Fruit fly (Drosophila melanogaster) whole organism, embryonic: ENCODE results near the gene Ythdf.

Source experiments
- Asciz ChIP-seq: fragments of 200-800 bp; sonication (Bioruptor generic); optimal IDR thresholded peaks from 2 replicates; lab custom pipeline; 2017; ENCODE audit warnings: missing biosample characterization, mild to moderate bottlenecking, missing genetic modification characterization, missing genetic modification reagents
- CG10431 ChIP-seq: fragments of 200-800 bp; sonication (Bioruptor generic); optimal IDR thresholded peaks from 3 replicates; lab custom pipeline; 2018; ENCODE audit warnings: missing biosample characterization, mild to moderate bottlenecking, missing genetic modification characterization
- CG11723 ChIP-seq: fragments of 200-800 bp; sonication (Bioruptor generic); optimal IDR thresholded peaks from 2 replicates; lab custom pipeline; 2017; ENCODE audit warnings: missing biosample characterization, mild to moderate bottlenecking, missing genetic modification characterization
- CG12071 ChIP-seq: fragments of 200-800 bp; sonication (Bioruptor generic); optimal IDR thresholded peaks from 3 replicates; lab custom pipeline; 2018; ENCODE audit warnings: missing biosample characterization, mild to moderate bottlenecking, missing genetic modification characterization
- CG13424 ChIP-seq: fragments of 200-800 bp; sonication (Bioruptor generic); optimal IDR thresholded peaks from 2 replicates; lab custom pipeline; 2019; ENCODE audit warnings: missing biosample characterization, mild to moderate bottlenecking, missing genetic modification characterization, moderate library complexity
- CG13894 ChIP-seq: fragments of 200-800 bp; sonication (Bioruptor generic); optimal IDR thresholded peaks from 3 replicates; lab custom pipeline; 2018; ENCODE audit warnings: missing biosample characterization, mild to moderate bottlenecking, missing genetic modification characterization, moderate library complexity
- CG1603 ChIP-seq: fragments of 200-800 bp; sonication (Bioruptor generic); optimal IDR thresholded peaks from 2 replicates; lab custom pipeline; 2019; ENCODE audit warnings: missing biosample characterization, mild to moderate bottlenecking, missing genetic modification characterization, moderate library complexity
- CG16813 ChIP-seq: fragments of 200-800 bp; sonication (Bioruptor generic); IDR thresholded peaks from 3 replicates; pipeline ENCODE4 v1.3.6; 2022; ENCODE audit warnings: missing biosample characterization, missing genetic modification characterization; ENCODE audit not compliant: partially characterized antibody
- CG17385 ChIP-seq: fragments of 200-800 bp; sonication (Bioruptor generic); optimal IDR thresholded peaks from 3 replicates; lab custom pipeline; 2018; ENCODE audit warnings: missing biosample characterization, mild to moderate bottlenecking, missing genetic modification characterization
- CG17829 ChIP-seq: fragments of 200-800 bp; optimal IDR thresholded peaks from 2 replicates; lab custom pipeline; 2019; ENCODE audit warnings: missing biosample characterization, mild to moderate bottlenecking, missing genetic modification characterization, moderate library complexity
- CG30431 ChIP-seq: fragments of 200-800 bp; sonication (Bioruptor generic); optimal IDR thresholded peaks from 2 replicates; lab custom pipeline; 2017; ENCODE audit warnings: missing biosample characterization, missing genetic modification characterization
- CG32532 ChIP-seq: fragments of 200-800 bp; sonication (Bioruptor generic); IDR thresholded peaks from 2 replicates; pipeline ENCODE4 v1.3.6; 2022; ENCODE audit warnings: missing biosample characterization, missing genetic modification characterization
- CG34376 ChIP-seq: fragments of 200-800 bp; sonication (Bioruptor generic); optimal IDR thresholded peaks from 2 replicates; lab custom pipeline; 2018; ENCODE audit warnings: missing biosample characterization, mild to moderate bottlenecking, missing genetic modification characterization
- CG3847 ChIP-seq: fragments of 200-800 bp; sonication (Bioruptor generic); IDR thresholded peaks from 2 replicates; pipeline ENCODE4 v1.3.6; 2022; ENCODE audit warnings: missing biosample characterization, missing genetic modification characterization
- CG4617 ChIP-seq: fragments of 200-800 bp; sonication (Bioruptor generic); optimal IDR thresholded peaks from 3 replicates; lab custom pipeline; 2016; ENCODE audit warnings: missing biosample characterization, missing genetic modification characterization, borderline replicate concordance
- CG4707 ChIP-seq: fragments of 200-800 bp; sonication (Bioruptor generic); optimal IDR thresholded peaks from 2 replicates; lab custom pipeline; 2018; ENCODE audit warnings: missing biosample characterization, mild to moderate bottlenecking, missing genetic modification characterization, moderate library complexity
- CG4854 ChIP-seq: fragments of 200-800 bp; sonication (Bioruptor generic); optimal IDR thresholded peaks from 2 replicates; lab custom pipeline; 2016; ENCODE audit warnings: missing biosample characterization, missing genetic modification characterization, inconsistent platforms
- CG8924 ChIP-seq: fragments of 200-800 bp; optimal IDR thresholded peaks from 3 replicates; lab custom pipeline; 2019; ENCODE audit warnings: missing biosample characterization, mild to moderate bottlenecking, missing genetic modification characterization, moderate library complexity
- CG8944 ChIP-seq: fragments of 200-800 bp; sonication (Bioruptor generic); optimal IDR thresholded peaks from 3 replicates; lab custom pipeline; 2016; ENCODE audit warnings: missing biosample characterization, missing genetic modification characterization
- CG9727 ChIP-seq: fragments of 200-800 bp; sonication (Bioruptor generic); optimal IDR thresholded peaks from 3 replicates; lab custom pipeline; 2017; ENCODE audit warnings: missing biosample characterization, mild to moderate bottlenecking, missing genetic modification characterization
- E2f2 ChIP-seq: fragments of 200-800 bp; sonication (Bioruptor generic); IDR thresholded peaks from 2 replicates; pipeline ENCODE4 v1.3.6; 2022; ENCODE audit warnings: missing biosample characterization, missing genetic modification characterization
- Eip74EF ChIP-seq, 2 experiments: fragments of 200-800 bp in 1 of 2; fragments of >200 bp in 1 of 2; sonication (Bioruptor generic) in 1 of 2; optimal IDR thresholded peaks; 2 replicates each; lab custom pipeline; 2017 to 2019; ENCODE audit warnings: missing biosample characterization in 2 of 2, missing genetic modification characterization in 2 of 2, mild to moderate bottlenecking in 1 of 2, moderate library complexity in 1 of 2
- Fer3 ChIP-seq: fragments of 200-800 bp; sonication (Bioruptor generic); optimal IDR thresholded peaks from 2 replicates; lab custom pipeline; 2018; ENCODE audit warnings: missing biosample characterization, mild to moderate bottlenecking, missing genetic modification characterization, moderate library complexity
- Gug ChIP-seq: fragments of 200-800 bp; sonication (Bioruptor generic); IDR thresholded peaks from 4 replicates; pipeline ENCODE4 v1.3.6; 2022; ENCODE audit warnings: missing biosample characterization, missing genetic modification characterization
- Hr3 ChIP-seq: fragments of 200-800 bp; sonication (Bioruptor generic); optimal IDR thresholded peaks from 3 replicates; lab custom pipeline; 2016; ENCODE audit warnings: missing biosample characterization, missing genetic modification characterization
- MTF-1 ChIP-seq: fragments of 200-800 bp; sonication (Bioruptor generic); optimal IDR thresholded peaks from 2 replicates; lab custom pipeline; 2018; ENCODE audit warnings: missing biosample characterization, mild to moderate bottlenecking, missing genetic modification characterization, borderline replicate concordance
- NfI ChIP-seq: fragments of 200-800 bp; sonication (Bioruptor generic); optimal IDR thresholded peaks from 3 replicates; lab custom pipeline; 2018; ENCODE audit warnings: missing biosample characterization, mild to moderate bottlenecking, missing genetic modification characterization, moderate library complexity
- Sox100B ChIP-seq: fragments of 200-800 bp; sonication (Bioruptor generic); optimal IDR thresholded peaks from 3 replicates; lab custom pipeline; 2018; ENCODE audit warnings: missing biosample characterization, mild to moderate bottlenecking, missing genetic modification characterization
- Taf1 ChIP-seq: fragments of 200-800 bp; sonication (Bioruptor generic); IDR thresholded peaks from 2 replicates; pipeline ENCODE4 v1.3.6; 2022; ENCODE audit warnings: missing biosample characterization, missing genetic modification characterization
- YL-1 ChIP-seq: fragments of 200-800 bp; sonication (Bioruptor generic); optimal IDR thresholded peaks from 3 replicates; lab custom pipeline; 2017; ENCODE audit warnings: missing biosample characterization, mild to moderate bottlenecking, missing genetic modification characterization
- bsh ChIP-seq, 2 experiments: fragments of 200-800 bp; sonication (Bioruptor generic); optimal IDR thresholded peaks; 2 replicates each; lab custom pipeline; 2017 to 2018; ENCODE audit warnings: mild to moderate bottlenecking in 2 of 2, missing biosample characterization in 2 of 2, missing genetic modification characterization in 2 of 2, moderate library complexity in 1 of 2
- crc ChIP-seq: fragments of 200-800 bp; sonication (Bioruptor generic); optimal IDR thresholded peaks from 2 replicates; lab custom pipeline; 2016; ENCODE audit warnings: missing biosample characterization, missing genetic modification characterization
- cwo ChIP-seq: fragments of 200-800 bp; sonication (Bioruptor generic); optimal IDR thresholded peaks from 3 replicates; lab custom pipeline; 2017; ENCODE audit warnings: missing biosample characterization, missing genetic modification characterization, mild to moderate bottlenecking, moderate library complexity, missing genetic modification reagents
- fd102C ChIP-seq: fragments of 200-800 bp; sonication (Bioruptor generic); optimal IDR thresholded peaks from 2 replicates; lab custom pipeline; 2018; ENCODE audit warnings: missing biosample characterization, mild to moderate bottlenecking, missing genetic modification characterization, moderate library complexity
- jigr1 ChIP-seq: fragments of 200-800 bp; sonication (Bioruptor generic); IDR thresholded peaks from 3 replicates; pipeline ENCODE4 v1.3.6; 2022; ENCODE audit warnings: missing biosample characterization, missing genetic modification characterization
- jing ChIP-seq: fragments of 200-800 bp; sonication (Bioruptor generic); optimal IDR thresholded peaks from 2 replicates; lab custom pipeline; 2018; ENCODE audit warnings: missing biosample characterization, mild to moderate bottlenecking, missing genetic modification characterization
- jumu ChIP-seq: fragments of 200-800 bp; sonication (Bioruptor generic); optimal IDR thresholded peaks from 3 replicates; lab custom pipeline; 2016; ENCODE audit warnings: missing biosample characterization, missing genetic modification characterization
- kay ChIP-seq: fragments of 200-800 bp; sonication (Bioruptor generic); optimal IDR thresholded peaks from 2 replicates; lab custom pipeline; 2016; ENCODE audit warnings: missing biosample characterization, missing genetic modification characterization
- knrl ChIP-seq: fragments of 200-800 bp; sonication (Bioruptor generic); IDR thresholded peaks from 3 replicates; pipeline ENCODE4 v1.3.6; 2022; ENCODE audit warnings: missing biosample characterization, missing genetic modification characterization; ENCODE audit not compliant: partially characterized antibody
- lilli ChIP-seq: fragments of 200-800 bp; sonication (Bioruptor generic); optimal IDR thresholded peaks from 3 replicates; lab custom pipeline; 2016; ENCODE audit warnings: missing biosample characterization, missing genetic modification characterization
- mld ChIP-seq: fragments of 200-800 bp; sonication (Bioruptor generic); IDR thresholded peaks from 3 replicates; pipeline ENCODE4 v1.3.6; 2022; ENCODE audit warnings: missing biosample characterization, missing genetic modification characterization; ENCODE audit not compliant: partially characterized antibody
- nmo ChIP-seq: fragments of 200-800 bp; sonication (Bioruptor generic); optimal IDR thresholded peaks from 2 replicates; lab custom pipeline; 2018; ENCODE audit warnings: missing biosample characterization, mild to moderate bottlenecking, missing genetic modification characterization, moderate library complexity
- pan ChIP-seq, 4 experiments: fragments of >200 bp in 3 of 4; fragments of 200-800 bp in 1 of 4; sonication (Bioruptor generic) in 1 of 4; optimal IDR thresholded peaks in 3 of 4; IDR thresholded peaks in 1 of 4; 2 replicates each; pipeline versions ENCODE4 v1.3.6 to Lab custom; 2017 to 2022; ENCODE audit warnings: missing biosample characterization in 2 of 4, missing genetic modification characterization in 2 of 4, mixed read lengths in 1 of 4
- ro ChIP-seq: fragments of 200-800 bp; sonication (Bioruptor generic); IDR thresholded peaks from 2 replicates; pipeline ENCODE4 v1.3.6; 2022; ENCODE audit warnings: missing biosample characterization, missing genetic modification characterization
- sd ChIP-seq: fragments of 200-800 bp; sonication (Bioruptor generic); optimal IDR thresholded peaks from 3 replicates; lab custom pipeline; 2018; ENCODE audit warnings: missing biosample characterization, mild to moderate bottlenecking, missing genetic modification characterization, moderate library complexity
- shn ChIP-seq: fragments of 200-800 bp; sonication (Bioruptor generic); optimal IDR thresholded peaks from 3 replicates; lab custom pipeline; 2016; ENCODE audit warnings: missing biosample characterization, missing genetic modification characterization
- sisA ChIP-seq: fragments of 200-800 bp; sonication (Bioruptor generic); IDR thresholded peaks from 2 replicates; pipeline ENCODE4 v1.3.6; 2022; ENCODE audit warnings: missing biosample characterization, missing genetic modification characterization
- sob ChIP-seq: fragments of 200-800 bp; sonication (Bioruptor generic); IDR thresholded peaks from 2 replicates; pipeline ENCODE4 v1.3.6; 2022; ENCODE audit warnings: missing biosample characterization, missing genetic modification characterization

Ythdf gene

DNA sequence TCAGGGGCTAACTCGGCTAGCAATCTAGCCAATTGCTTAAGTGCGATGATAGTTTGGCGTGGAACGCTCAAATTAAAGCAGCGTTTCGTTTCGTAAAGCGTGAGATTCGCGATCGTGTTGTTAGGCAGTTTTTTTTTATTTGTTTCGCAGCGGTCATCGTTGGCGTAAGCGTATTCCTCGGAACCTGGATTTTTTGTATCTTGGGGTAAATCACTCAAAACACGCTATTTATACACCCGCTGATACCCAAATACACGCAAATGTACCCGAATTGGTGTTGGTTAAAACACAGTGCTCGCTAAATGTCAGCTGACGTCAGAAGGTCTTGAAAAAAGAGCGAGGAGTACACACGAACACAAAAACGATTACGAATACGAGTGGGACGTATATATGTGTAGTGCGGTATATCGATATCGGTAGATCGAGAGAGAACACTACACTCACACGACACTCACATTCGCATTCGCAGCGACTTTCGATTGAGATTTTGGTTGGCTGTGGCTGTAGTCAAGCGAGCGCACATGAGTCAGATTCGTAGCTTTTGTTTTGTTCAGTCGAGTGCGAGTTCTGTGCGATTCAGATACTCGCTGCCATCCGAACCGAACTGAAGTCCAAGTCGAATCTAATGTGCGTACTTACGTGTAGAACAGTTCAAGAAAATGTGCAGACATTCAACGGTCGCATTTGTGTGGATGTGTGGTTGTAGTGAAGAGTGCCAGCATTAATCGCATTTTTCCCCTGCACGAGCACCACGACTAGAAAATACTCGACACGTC, 10.9 kb upstream of the Ythdf start (continued):
- TF ChIP-seq Gug (GFP tag; lab: Robert Waterston, UW) (no peak; the same call in 3 of the 4 replicates), CG13894 (tag; lab: Kevin White, UChicago) (peak; percentile 89), bsh (GFP tag; optimal IDR thresholded peaks at IDR 0.05; lab: Kevin White, UChicago) (peak in 1 of 2 experiments; percentile 37), CG30431 (no peak), ro (no peak), nmo (GFP tag; lab: Kevin White, UChicago) (no peak), mld (GFP tag; lab: Robert Waterston, UW) (no peak), pan (optimal IDR thresholded peaks at IDR 0.05; lab: Kevin White, UChicago) (no peak), pan (GFP tag; optimal IDR thresholded peaks at IDR 0.05 in 1 of 2, IDR thresholded peaks at IDR 0.05 in 1 of 2) (no peak), CG12071 (peak; percentile 61), CG8924 (peak; percentile 67), Hr3 (GFP tag; lab: Kevin White, UChicago) (no peak), YL-1 (GFP tag; lab: Kevin White, UChicago) (no peak), CG4707 (GFP tag; lab: Kevin White, UChicago) (no peak), CG3847 (no peak), sisA (no peak), CG16813 (GFP tag; lab: Robert Waterston, UW) (no peak), jing (no peak), lilli (no peak), CG4854 (GFP tag; lab: Kevin White, UChicago) (no peak), CG34376 (GFP tag; lab: Kevin White, UChicago) (peak; percentile 91), Fer3 (no peak), CG1603 (tag; lab: Kevin White, UChicago) (peak; percentile 8), MTF-1 (GFP tag; lab: Kevin White, UChicago) (peak; percentile 24), jumu (GFP tag; lab: Kevin White, UChicago) (peak; percentile 17), CG11723 (no peak), fd102C (GFP tag; lab: Kevin White, UChicago) (no peak), crc (peak; percentile 10), E2f2 (GFP tag; lab: Robert Waterston, UW) (no peak), knrl (GFP tag; lab: Robert Waterston, UW) (no peak), Taf1 (GFP tag; lab: Robert Waterston, UW) (no peak), cwo (peak; percentile 49), Eip74EF (GFP tag; optimal IDR thresholded peaks at IDR 0.05; lab: Kevin White, UChicago) (peak in 1 of 2 experiments; percentile 35), CG8944 (GFP tag; lab: Kevin White, UChicago) (no peak), CG9727 (GFP tag; lab: Kevin White, UChicago) (no peak), Sox100B (GFP tag; lab: Kevin White, UChicago) (no peak), CG32532 (GFP tag; lab: Robert Waterston, UW) (no peak), sob (GFP tag; lab: Robert Waterston, UW) (no peak), CG4617 (GFP tag; lab: Kevin White, UChicago) (no peak), NfI (peak; percentile 7), CG10431 (GFP tag; lab: Kevin White, UChicago) (no peak), sd (tag; lab: Kevin White, UChicago) (peak; percentile 58), shn (GFP tag; lab: Kevin White, UChicago) (no peak), Asciz (peak; percentile 17), kay (GFP tag; lab: Kevin White, UChicago) (peak; percentile 93), CG17829 (tag; lab: Kevin White, UChicago) (peak; percentile 45), CG13424 (no peak), jigr1 (GFP tag; lab: Robert Waterston, UW) (no peak), CG17385 (GFP tag; lab: Kevin White, UChicago) (no peak)
